Worm (Caenorhabditis elegans) whole organism, L1 larva: ENCODE results near the gene subs-4.
A peak's percentile ranks its signal among the peaks of the same experiment; 100 is the strongest.

Experiments used
- C04F5.9 ChIP-seq: sonication (generic microtip); optimal IDR thresholded peaks from 2 replicates; lab custom pipeline; 2016; ENCODE audit warnings: missing genetic modification characterization, missing compliant biosample characterization
- F16B12.6 ChIP-seq: fragments of 150-350 bp; optimal IDR thresholded peaks from 2 replicates; lab custom pipeline; 2014; ENCODE audit warnings: missing biosample characterization, missing genetic modification characterization
- aha-1 ChIP-seq: fragments of 150-350 bp; optimal IDR thresholded peaks from 2 replicates; lab custom pipeline; 2014; ENCODE audit warnings: missing biosample characterization, missing genetic modification characterization
- alr-1 ChIP-seq: fragments of 200-800 bp; sonication (Bioruptor generic); optimal IDR thresholded peaks from 2 replicates; lab custom pipeline; 2018; ENCODE audit warnings: borderline replicate concordance, mild to moderate bottlenecking, missing genetic modification characterization, missing compliant biosample characterization
- aly-2 ChIP-seq: fragments of 150-350 bp; optimal IDR thresholded peaks from 2 replicates; lab custom pipeline; 2014; ENCODE audit warnings: missing biosample characterization, missing genetic modification characterization
- ama-1 ChIP-seq: fragments of 150-350 bp; optimal IDR thresholded peaks from 2 replicates; lab custom pipeline; 2014
- blmp-1 ChIP-seq: fragments of 150-350 bp; optimal IDR thresholded peaks from 2 replicates; lab custom pipeline; 2014; ENCODE audit warnings: missing biosample characterization, missing genetic modification characterization
- ceh-63 ChIP-seq: fragments of 200-800 bp; sonication (Bioruptor generic); optimal IDR thresholded peaks from 2 replicates; lab custom pipeline; 2018; ENCODE audit warnings: mild to moderate bottlenecking, missing genetic modification characterization, missing compliant biosample characterization
- ceh-8 ChIP-seq: fragments of 200-800 bp; sonication (Bioruptor generic); optimal IDR thresholded peaks from 2 replicates; lab custom pipeline; 2018; ENCODE audit warnings: mild to moderate bottlenecking, missing genetic modification characterization, moderate library complexity, missing compliant biosample characterization
- ceh-88 ChIP-seq: fragments of 200-800 bp; sonication (Bioruptor generic); IDR thresholded peaks from 2 replicates; pipeline ENCODE4 v1.3.6; 2022; ENCODE audit warnings: missing genetic modification characterization, missing compliant biosample characterization
- dsc-1 ChIP-seq: sonication (generic microtip); optimal IDR thresholded peaks from 2 replicates; lab custom pipeline; 2016; ENCODE audit warnings: mild to moderate bottlenecking, missing genetic modification characterization, missing compliant biosample characterization
- efl-1 ChIP-seq, 4 experiments: fragments of 150-350 bp; optimal IDR thresholded peaks in 3 of 4; peaks in 1 of 4; 1 replicate in 1 of 4; 2 replicates in 3 of 4; lab custom pipeline; 2014; ENCODE audit warnings: missing biosample characterization in 2 of 4, missing genetic modification characterization in 2 of 4, missing genetic modification reagents in 2 of 4
- efl-3 ChIP-seq: fragments of 200-800 bp; sonication (Bioruptor generic); optimal IDR thresholded peaks from 2 replicates; lab custom pipeline; 2018; ENCODE audit warnings: mild to moderate bottlenecking, missing genetic modification characterization, missing compliant biosample characterization
- elt-3 ChIP-seq, 6 experiments: fragments of 150-350 bp in 1 of 6; sonication (generic microtip); optimal IDR thresholded peaks; 2 replicates each; lab custom pipeline; 2017 to 2018; ENCODE audit warnings: missing biosample characterization in 6 of 6, missing genetic modification characterization in 6 of 6, inconsistent platforms in 1 of 6
- fkh-10 ChIP-seq: sonication (generic microtip); optimal IDR thresholded peaks from 2 replicates; lab custom pipeline; 2017; ENCODE audit warnings: missing biosample characterization, missing genetic modification reagents, missing genetic modification characterization
- fkh-4 ChIP-seq: sonication (generic microtip); optimal IDR thresholded peaks from 2 replicates; lab custom pipeline; 2016; ENCODE audit warnings: missing compliant biosample characterization, missing genetic modification characterization, borderline replicate concordance
- fkh-8 ChIP-seq: sonication (generic microtip); optimal IDR thresholded peaks from 2 replicates; lab custom pipeline; 2016; ENCODE audit warnings: mild to moderate bottlenecking, missing genetic modification characterization, missing compliant biosample characterization
- grh-1 ChIP-seq: fragments of 200-800 bp; sonication (Bioruptor generic); IDR thresholded peaks from 2 replicates; pipeline ENCODE4 v1.3.6; 2022; ENCODE audit warnings: missing genetic modification reagents, missing genetic modification characterization, missing compliant biosample characterization
- hlh-17 ChIP-seq: fragments of 200-800 bp; sonication (Bioruptor generic); optimal IDR thresholded peaks from 2 replicates; lab custom pipeline; 2018; ENCODE audit warnings: missing genetic modification characterization, mild to moderate bottlenecking, missing compliant biosample characterization, moderate library complexity, borderline replicate concordance
- irx-1 ChIP-seq: sonication (generic microtip); optimal IDR thresholded peaks from 2 replicates; lab custom pipeline; 2016; ENCODE audit warnings: missing genetic modification characterization, missing compliant biosample characterization
- isw-1 ChIP-seq: fragments of 200-800 bp; sonication (Bioruptor generic); IDR thresholded peaks from 2 replicates; pipeline ENCODE4 v1.3.6; 2022; ENCODE audit warnings: missing genetic modification characterization, missing compliant biosample characterization
- jun-1 ChIP-seq: fragments of 150-350 bp; optimal IDR thresholded peaks from 2 replicates; lab custom pipeline; 2014; ENCODE audit warnings: missing biosample characterization, missing genetic modification reagents, missing genetic modification characterization
- lin-15B ChIP-seq: fragments of 150-350 bp; sonication (generic microtip); optimal IDR thresholded peaks from 3 replicates; lab custom pipeline; 2014; ENCODE audit warnings: missing biosample characterization, missing genetic modification characterization
- lin-35 ChIP-seq, 2 experiments: fragments of 150-350 bp; optimal IDR thresholded peaks; 2 replicates each; lab custom pipeline; 2014; ENCODE audit warnings: missing biosample characterization in 2 of 2, missing genetic modification characterization in 2 of 2, missing genetic modification reagents in 2 of 2
- lin-39 ChIP-seq: fragments of 150-350 bp; optimal IDR thresholded peaks from 2 replicates; lab custom pipeline; 2014; ENCODE audit warnings: missing biosample characterization, missing genetic modification reagents, missing genetic modification characterization
- lir-3 ChIP-seq: sonication (generic microtip); optimal IDR thresholded peaks from 2 replicates; lab custom pipeline; 2016; ENCODE audit warnings: mild to moderate bottlenecking, missing genetic modification characterization, moderate library complexity, missing compliant biosample characterization; ENCODE audit not compliant: poor library complexity
- lsy-2 ChIP-seq, 2 experiments: fragments of 150-350 bp; optimal IDR thresholded peaks; 2 replicates each; lab custom pipeline; 2014; ENCODE audit warnings: missing biosample characterization in 2 of 2, missing genetic modification characterization in 2 of 2
- mab-9 ChIP-seq: fragments of 200-800 bp; sonication (Bioruptor generic); IDR thresholded peaks from 2 replicates; pipeline ENCODE4 v1.3.6; 2022; ENCODE audit warnings: missing genetic modification reagents, missing genetic modification characterization, missing compliant biosample characterization
- mdl-1 ChIP-seq, 2 experiments: fragments of 150-350 bp; optimal IDR thresholded peaks; 2 replicates each; lab custom pipeline; 2014 to 2017; ENCODE audit warnings: missing biosample characterization in 2 of 2, missing genetic modification characterization in 2 of 2, inconsistent platforms in 1 of 2
- mef-2 ChIP-seq: fragments of 150-350 bp; optimal IDR thresholded peaks from 2 replicates; lab custom pipeline; 2014; ENCODE audit warnings: missing biosample characterization, missing genetic modification characterization
- nhr-11 ChIP-seq: fragments of 150-350 bp; optimal IDR thresholded peaks from 2 replicates; lab custom pipeline; 2014; ENCODE audit warnings: missing biosample characterization, missing genetic modification characterization
- nhr-19 ChIP-seq: fragments of 200-800 bp; sonication (Bioruptor generic); conservative IDR thresholded peaks from 2 replicates; pipeline ENCODE4 v1.3.6; 2022; ENCODE audit warnings: missing genetic modification characterization, missing compliant biosample characterization
- nhr-20 ChIP-seq: sonication (generic microtip); optimal IDR thresholded peaks from 2 replicates; lab custom pipeline; 2016; ENCODE audit warnings: mild to moderate bottlenecking, missing genetic modification characterization, missing compliant biosample characterization
- nhr-47 ChIP-seq: sonication (generic microtip); optimal IDR thresholded peaks from 2 replicates; lab custom pipeline; 2016; ENCODE audit warnings: mild to moderate bottlenecking, missing genetic modification characterization, moderate library complexity, missing compliant biosample characterization
- nhr-71 ChIP-seq: sonication (generic microtip); optimal IDR thresholded peaks from 2 replicates; lab custom pipeline; 2016; ENCODE audit warnings: mild to moderate bottlenecking, missing genetic modification characterization, moderate library complexity, missing compliant biosample characterization
- nhr-77 ChIP-seq: fragments of 150-350 bp; optimal IDR thresholded peaks from 2 replicates; lab custom pipeline; 2014; ENCODE audit warnings: missing biosample characterization, missing genetic modification characterization
- pag-3 ChIP-seq: sonication (generic microtip); optimal IDR thresholded peaks from 2 replicates; lab custom pipeline; 2017; ENCODE audit warnings: missing genetic modification characterization, mild to moderate bottlenecking, missing compliant biosample characterization, antibody characterized with exemption, borderline replicate concordance; ENCODE audit not compliant: insufficient read depth
- pqm-1 ChIP-seq: sonication (generic microtip); optimal IDR thresholded peaks from 3 replicates; lab custom pipeline; 2017; ENCODE audit warnings: missing biosample characterization, missing genetic modification characterization
- rnt-1 ChIP-seq: sonication (generic microtip); optimal IDR thresholded peaks from 2 replicates; lab custom pipeline; 2016; ENCODE audit warnings: mild to moderate bottlenecking, missing genetic modification characterization, moderate library complexity, missing compliant biosample characterization
- skn-1 ChIP-seq: fragments of 150-350 bp; optimal IDR thresholded peaks from 2 replicates; lab custom pipeline; 2014; ENCODE audit warnings: missing biosample characterization, missing genetic modification characterization
- snpc-4 ChIP-seq: fragments of 150-350 bp; optimal IDR thresholded peaks from 2 replicates; lab custom pipeline; 2014; ENCODE audit warnings: missing biosample characterization, missing genetic modification characterization
- sup-37 ChIP-seq: fragments of 200-800 bp; sonication (Bioruptor generic); optimal IDR thresholded peaks from 2 replicates; lab custom pipeline; 2018; ENCODE audit warnings: mild to moderate bottlenecking, missing genetic modification characterization, missing compliant biosample characterization
- swsn-7 ChIP-seq: sonication (generic microtip); optimal IDR thresholded peaks from 2 replicates; lab custom pipeline; 2016; ENCODE audit warnings: missing genetic modification characterization, missing compliant biosample characterization
- tbx-2 ChIP-seq: sonication (generic microtip); optimal IDR thresholded peaks from 2 replicates; lab custom pipeline; 2016; ENCODE audit warnings: missing genetic modification characterization, missing compliant biosample characterization
- tlp-1 ChIP-seq: fragments of 150-350 bp; optimal IDR thresholded peaks from 2 replicates; lab custom pipeline; 2014; ENCODE audit warnings: missing biosample characterization, missing genetic modification characterization
- unc-130 ChIP-seq: fragments of 150-350 bp; optimal IDR thresholded peaks from 2 replicates; lab custom pipeline; 2017; ENCODE audit warnings: missing biosample characterization, missing genetic modification characterization, inconsistent platforms
- unc-62 ChIP-seq: fragments of 150-350 bp; optimal IDR thresholded peaks from 2 replicates; lab custom pipeline; 2014; ENCODE audit warnings: missing biosample characterization, missing genetic modification reagents, missing genetic modification characterization
- unc-86 ChIP-seq: sonication (generic microtip); optimal IDR thresholded peaks from 2 replicates; lab custom pipeline; 2016; ENCODE audit warnings: missing genetic modification characterization, missing compliant biosample characterization
- unc-98 ChIP-seq: fragments of 200-800 bp; sonication (Bioruptor generic); IDR thresholded peaks from 2 replicates; pipeline ENCODE4 v1.3.6; 2022; ENCODE audit warnings: missing genetic modification characterization, missing compliant biosample characterization
- vab-15 ChIP-seq: sonication (generic microtip); optimal IDR thresholded peaks from 2 replicates; lab custom pipeline; 2017; ENCODE audit warnings: missing genotype, mild to moderate bottlenecking, missing genetic modification characterization, missing compliant biosample characterization
- xbp-1 ChIP-seq: sonication (generic microtip); optimal IDR thresholded peaks from 2 replicates; lab custom pipeline; 2016; ENCODE audit warnings: missing genetic modification characterization, missing compliant biosample characterization
- zag-1 ChIP-seq: fragments of 150-350 bp; optimal IDR thresholded peaks from 2 replicates; lab custom pipeline; 2014; ENCODE audit warnings: missing biosample characterization, missing genetic modification characterization
- zip-4 ChIP-seq: fragments of 200-800 bp; sonication (Bioruptor generic); optimal IDR thresholded peaks from 2 replicates; lab custom pipeline; 2018; ENCODE audit warnings: mild to moderate bottlenecking, missing genetic modification characterization, moderate library complexity, missing compliant biosample characterization

subs-4 gene

ce11 chrIII:11352840-11353239 lies 29.2 kb upstream of the subs-4 start (continued):
- TF ChIP-seq lir-3 (tag; lab: Kevin White, UChicago) (no peak), vab-15 (no peak), lin-39 (tag; lab: Kevin White, UChicago) (no peak), hlh-17 (GFP tag; lab: Kevin White, UChicago) (no peak), irx-1 (tag; lab: Kevin White, UChicago) (no peak), nhr-11 (tag; lab: Kevin White, UChicago) (no peak), mab-9 (GFP tag; lab: Robert Waterston, UW) (no peak), elt-3 (tag; optimal IDR thresholded peaks at IDR 0.05; lab: Kevin White, UChicago) (peak in 1 of 6 experiments; percentile 15), C04F5.9 (tag; lab: Kevin White, UChicago) (no peak), pqm-1 (tag; lab: Kevin White, UChicago) (no peak), lin-15B (no peak), fkh-4 (tag; lab: Kevin White, UChicago) (no peak), unc-130 (peak; percentile 8), ceh-63 (GFP tag; lab: Kevin White, UChicago) (no peak), lsy-2 (tag; optimal IDR thresholded peaks at IDR 0.05; lab: Kevin White, UChicago) (peak; percentile 14 to 42), lin-35 (GFP tag; optimal IDR thresholded peaks at IDR 0.05; lab: Kevin White, UChicago) (peak in 1 of 2 experiments; percentile 67), unc-62 (GFP tag; lab: Kevin White, UChicago) (no peak), F16B12.6 (tag; lab: Kevin White, UChicago) (no peak), isw-1 (GFP tag; lab: Robert Waterston, UW) (no peak), sup-37 (GFP tag; lab: Kevin White, UChicago) (no peak), ceh-88 (GFP tag; lab: Robert Waterston, UW) (no peak), ceh-8 (GFP tag; lab: Kevin White, UChicago) (no peak), tlp-1 (tag; lab: Kevin White, UChicago) (no peak), alr-1 (no peak), rnt-1 (tag; lab: Kevin White, UChicago) (peak; percentile 72), zag-1 (tag; lab: Kevin White, UChicago) (no peak), efl-3 (GFP tag; lab: Kevin White, UChicago) (no peak), unc-98 (GFP tag; lab: Robert Waterston, UW) (no peak), dsc-1 (tag; lab: Kevin White, UChicago) (no peak), nhr-47 (tag; lab: Kevin White, UChicago) (peak; percentile 37), mef-2 (no peak), mdl-1 (tag; optimal IDR thresholded peaks at IDR 0.05; lab: Kevin White, UChicago) (no peak), fkh-10 (GFP tag; lab: Kevin White, UChicago) (no peak), aly-2 (tag; lab: Kevin White, UChicago) (no peak), nhr-77 (tag; lab: Kevin White, UChicago) (no peak), zip-4 (GFP tag; lab: Kevin White, UChicago) (no peak), tbx-2 (no peak), grh-1 (GFP tag; lab: Robert Waterston, UW) (no peak), fkh-8 (tag; lab: Kevin White, UChicago) (no peak), xbp-1 (peak; percentile 5), unc-86 (no peak), swsn-7 (tag; lab: Kevin White, UChicago) (no peak), nhr-71 (tag; lab: Kevin White, UChicago) (peak; percentile 59), nhr-19 (GFP tag; lab: Robert Waterston, UW) (peak; percentile 45), blmp-1 (tag; lab: Kevin White, UChicago) (no peak), ama-1 (lab: Kevin White, UChicago) (no peak), nhr-20 (tag; lab: Kevin White, UChicago) (peak; percentile 34), jun-1 (tag; lab: Kevin White, UChicago) (no peak), aha-1 (tag; lab: Kevin White, UChicago) (no peak), skn-1 (tag; lab: Kevin White, UChicago) (no peak), snpc-4 (tag; lab: Kevin White, UChicago) (no peak), pag-3 (no peak), efl-1 (optimal IDR thresholded peaks at IDR 0.05; lab: Kevin White, UChicago) (peak in 1 of 2 experiments; percentile 13), efl-1 (GFP tag; optimal IDR thresholded peaks at IDR 0.05 in 1 of 2; lab: Kevin White, UChicago) (peak; percentile 16 to 84)
